Worm (Caenorhabditis elegans): Measurements from ENCODE around the gene sorf-2.

Gene sorf-2

DNA sequence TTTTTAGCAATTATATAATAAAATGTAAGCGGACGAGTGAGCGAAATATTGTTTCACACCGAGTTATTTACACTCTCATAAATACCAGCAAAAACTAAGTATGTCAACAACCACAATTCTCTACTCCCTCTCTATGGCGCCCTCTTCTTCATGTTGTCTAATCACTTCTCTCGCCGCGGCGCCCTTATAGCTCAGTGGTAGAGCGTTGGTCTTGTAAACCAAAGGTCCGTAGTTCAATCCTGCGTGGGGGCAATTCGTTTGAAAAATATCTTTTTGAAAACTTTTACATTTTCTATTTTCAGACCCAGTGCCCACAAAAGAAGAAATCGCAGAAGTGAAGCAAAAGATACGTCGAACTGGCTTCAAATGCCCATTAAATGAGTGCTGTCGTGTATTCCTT lies 20.7 kb upstream of the sorf-2 start (continued):
- peak; percentile 71 for TF ChIP-seq unc-3 (GFP tag; conservative IDR thresholded peaks at IDR 0.05)
- TF ChIP-seq unc-3 (tag; optimal IDR thresholded peaks at IDR 0.05) = peak; percentile 37
- TF ChIP-seq ceh-48 (tag; optimal IDR thresholded peaks at IDR 0.05) = peak; percentile 24
- TF ChIP-seq zip-5 (tag; optimal IDR thresholded peaks at IDR 0.05) = no peak
- peak; percentile 46 for TF ChIP-seq syd-9 (tag; optimal IDR thresholded peaks at IDR 0.05)
- no peak for TF ChIP-seq sox-2 (GFP tag; IDR thresholded peaks at IDR 0.05)
- TF ChIP-seq ref-2 (tag; optimal IDR thresholded peaks at IDR 0.05) = peak; percentile 49
- TF ChIP-seq tbx-7 (tag; optimal IDR thresholded peaks at IDR 0.05) = no peak
- TF ChIP-seq gmeb-2 (tag; optimal IDR thresholded peaks at IDR 0.05) = peak; percentile 66
- peak; percentile 37 for TF ChIP-seq lin-11 (tag; optimal IDR thresholded peaks at IDR 0.05)
- TF ChIP-seq ceh-14 (tag; optimal IDR thresholded peaks at IDR 0.05) = peak; percentile 90
- peak; percentile 35 for TF ChIP-seq ceh-24 (tag; optimal IDR thresholded peaks at IDR 0.05)
- peak; percentile 18 for TF ChIP-seq unc-42 (tag; optimal IDR thresholded peaks at IDR 0.05)
- peak; percentile 35 for TF ChIP-seq F13H6.1 (tag; optimal IDR thresholded peaks at IDR 0.05)
- no peak for TF ChIP-seq dmd-4 (tag; optimal IDR thresholded peaks at IDR 0.05; ENCODE audit: borderline replicate concordance)
- TF ChIP-seq ceh-34 (tag; optimal IDR thresholded peaks at IDR 0.05) = peak; percentile 15
- peak; percentile 52 for TF ChIP-seq ceh-19 (GFP tag; optimal IDR thresholded peaks at IDR 0.05)
- TF ChIP-seq elt-4 (tag; optimal IDR thresholded peaks at IDR 0.05) = no peak
- TF ChIP-seq fkh-6 (tag; optimal IDR thresholded peaks at IDR 0.05) = peak; percentile 64
- peak; percentile 56 for TF ChIP-seq T23F11.4 (GFP tag; optimal IDR thresholded peaks at IDR 0.05)
- peak; percentile 61 for TF ChIP-seq ttx-3 (tag; optimal IDR thresholded peaks at IDR 0.05)
- peak; percentile 14 for TF ChIP-seq pha-2 (tag; optimal IDR thresholded peaks at IDR 0.05)
- peak; percentile 70 for TF ChIP-seq madf-2 (tag; optimal IDR thresholded peaks at IDR 0.05)
- peak; percentile 51 for TF ChIP-seq Y22D7AL.16 (tag; optimal IDR thresholded peaks at IDR 0.05)
- TF ChIP-seq C38D4.7 (GFP tag; optimal IDR thresholded peaks at IDR 0.05) = peak; percentile 59

DNA sequence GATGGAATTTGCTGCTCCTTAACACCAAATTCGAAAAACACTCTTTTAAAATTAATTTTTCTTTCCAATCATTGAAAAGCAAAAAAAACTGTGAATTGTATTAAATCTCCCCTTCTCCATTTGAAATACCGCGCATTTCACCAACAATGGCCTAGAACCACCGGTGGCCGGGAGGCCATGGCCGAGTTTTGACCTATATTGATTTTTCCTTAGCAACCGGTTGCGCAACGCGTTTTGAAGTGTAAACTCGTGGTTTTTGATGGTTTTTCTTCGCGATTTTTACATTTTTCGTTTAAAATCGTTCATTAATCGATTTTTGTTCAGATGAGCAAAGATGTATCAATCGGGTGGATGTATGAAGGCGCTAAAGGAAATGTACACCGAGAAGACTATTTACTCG lies 18.1 kb upstream of the sorf-2 start, which contains the start of gene mog-3:
Gene mog-3, plus strand, starts transcription at position 319 of the 400 bp plus-strand sequence.
- TF ChIP-seq unc-55 (GFP tag; optimal IDR thresholded peaks at IDR 0.05) (no peak), ceh-24 (tag; optimal IDR thresholded peaks at IDR 0.05) (no peak), pax-1 (tag; optimal IDR thresholded peaks at IDR 0.05) (no peak), che-1 (tag; optimal IDR thresholded peaks at IDR 0.05) (no peak), T23F11.4 (GFP tag; optimal IDR thresholded peaks at IDR 0.05) (no peak), hlh-13 (GFP tag; optimal IDR thresholded peaks at IDR 0.05) (peak; percentile 32), elt-2 (tag; optimal IDR thresholded peaks at IDR 0.05) (peak; percentile 64), ama-1 (optimal IDR thresholded peaks at IDR 0.05) (no peak), F13H6.1 (tag; optimal IDR thresholded peaks at IDR 0.05) (peak; percentile 59), odd-2 (tag; optimal IDR thresholded peaks at IDR 0.05) (no peak), unc-42 (tag; optimal IDR thresholded peaks at IDR 0.05) (peak; percentile 57), nhr-232 (tag; optimal IDR thresholded peaks at IDR 0.05) (no peak), ceh-9 (tag; optimal IDR thresholded peaks at IDR 0.05) (no peak), ztf-16 (tag; optimal IDR thresholded peaks at IDR 0.05) (peak; percentile 30), ceh-30 (tag; optimal IDR thresholded peaks at IDR 0.05) (no peak), gmeb-2 (tag; optimal IDR thresholded peaks at IDR 0.05) (peak; percentile 9), ceh-48 (tag; optimal IDR thresholded peaks at IDR 0.05) (peak; percentile 98), pqm-1 (tag; optimal IDR thresholded peaks at IDR 0.05) (peak; percentile 50), ceh-2 (tag; optimal IDR thresholded peaks at IDR 0.05) (peak; percentile 92), madf-2 (tag; optimal IDR thresholded peaks at IDR 0.05) (peak; percentile 26), ceh-18 (tag; optimal IDR thresholded peaks at IDR 0.05) (peak; percentile 7), ceh-31 (tag; optimal IDR thresholded peaks at IDR 0.05) (peak; percentile 97), pag-3 (tag; optimal IDR thresholded peaks at IDR 0.05; ENCODE audit: borderline replicate concordance) (no peak), nfya-1 (tag; optimal IDR thresholded peaks at IDR 0.05) (peak; percentile 51), eyg-1 (tag; optimal IDR thresholded peaks at IDR 0.05) (no peak), elt-4 (tag; optimal IDR thresholded peaks at IDR 0.05) (no peak), dve-1 (tag; optimal IDR thresholded peaks at IDR 0.05) (no peak), ref-2 (tag; optimal IDR thresholded peaks at IDR 0.05) (peak; percentile 78), lim-6 (tag; optimal IDR thresholded peaks at IDR 0.05) (peak; percentile 82), ttx-3 (tag; optimal IDR thresholded peaks at IDR 0.05) (peak; percentile 23), C08G9.2 (tag; optimal IDR thresholded peaks at IDR 0.05) (peak; percentile 97), hlh-6 (tag; optimal IDR thresholded peaks at IDR 0.05) (peak; percentile 44), ceh-34 (tag; optimal IDR thresholded peaks at IDR 0.05) (peak; percentile 33), ceh-6 (GFP tag; optimal IDR thresholded peaks at IDR 0.05) (no peak), hlh-30 (tag; optimal IDR thresholded peaks at IDR 0.05; ENCODE audit: insufficient read depth) (peak; percentile 12), fkh-6 (tag; optimal IDR thresholded peaks at IDR 0.05) (peak; percentile 69), zip-5 (tag; optimal IDR thresholded peaks at IDR 0.05) (peak; percentile 83), ceh-22 (tag; optimal IDR thresholded peaks at IDR 0.05) (no peak), rnt-1 (tag; optimal IDR thresholded peaks at IDR 0.05) (peak; percentile 87)
